Fruit fly (Drosophila melanogaster) whole organism, adult: ENCODE results near the gene CG42581.

ENCODE experiments used
- CG11617 ChIP-seq: fragments of 200-800 bp; sonication (Bioruptor generic); optimal IDR thresholded peaks from 2 replicates; lab custom pipeline; 2017; ENCODE audit warnings: mild to moderate bottlenecking, missing biosample characterization, missing genetic modification reagents, missing genetic modification characterization
- CG1620 ChIP-seq: fragments of 200-800 bp; sonication (Bioruptor generic); optimal IDR thresholded peaks from 2 replicates; lab custom pipeline; 2016; ENCODE audit warnings: missing biosample characterization, missing genetic modification characterization
- Crg-1 ChIP-seq: fragments of 200-800 bp; sonication (Bioruptor generic); optimal IDR thresholded peaks from 2 replicates; lab custom pipeline; 2016; ENCODE audit warnings: missing biosample characterization, missing genetic modification characterization
- Hr96 ChIP-seq: fragments of 200-800 bp; sonication (Bioruptor generic); optimal IDR thresholded peaks from 2 replicates; lab custom pipeline; 2016; ENCODE audit warnings: missing biosample characterization, missing genetic modification characterization
- bab1 ChIP-seq: fragments of 200-800 bp; sonication (Bioruptor generic); optimal IDR thresholded peaks from 3 replicates; lab custom pipeline; 2019; ENCODE audit warnings: missing biosample characterization, mild to moderate bottlenecking, missing genetic modification characterization, moderate library complexity
- cnc ChIP-seq, 2 experiments: fragments of >200 bp; optimal IDR thresholded peaks; 2 replicates each; lab custom pipeline; 2017
- kay ChIP-seq: fragments of 200-800 bp; sonication (Bioruptor generic); peaks from one replicate; lab custom pipeline; 2016; ENCODE audit warnings: missing biosample characterization, missing genetic modification characterization, borderline replicate concordance
- pad ChIP-seq: fragments of 200-800 bp; sonication (Bioruptor generic); optimal IDR thresholded peaks from 3 replicates; lab custom pipeline; 2017; ENCODE audit warnings: missing biosample characterization, missing genetic modification characterization, mild to moderate bottlenecking, moderate library complexity, missing genetic modification reagents
- toe ChIP-seq: fragments of 200-800 bp; sonication (Bioruptor generic); optimal IDR thresholded peaks from 2 replicates; lab custom pipeline; 2016; ENCODE audit warnings: missing biosample characterization, missing genetic modification characterization

- no peak for TF ChIP-seq kay
- TF ChIP-seq toe = no peak
- TF ChIP-seq bab1 (GFP tag; lab: Kevin White, UChicago) = no peak
- no peak for TF ChIP-seq pad (GFP tag; lab: Kevin White, UChicago)
- TF ChIP-seq CG1620 = no peak
- TF ChIP-seq Hr96 = no peak
- no peak for TF ChIP-seq Crg-1 (GFP tag; lab: Kevin White, UChicago)
- TF ChIP-seq CG11617 = no peak
- no peak for TF ChIP-seq cnc (optimal IDR thresholded peaks at IDR 0.05; lab: Kevin White, UChicago)
These were observed 12.5 kb downstream of the CG42581 start for dm6 chrX:20083762-20084161.
